Fruit fly (Drosophila melanogaster) whole organism, prepupa: ENCODE measurements around the gene Jarid2.

Experiments
- CG11902 ChIP-seq: fragments of 200-800 bp; sonication (Bioruptor generic); optimal IDR thresholded peaks from 3 replicates; lab custom pipeline; 2016; ENCODE audit warnings: missing biosample characterization, missing genetic modification characterization
- eg ChIP-seq: fragments of 200-800 bp; sonication (Bioruptor generic); IDR thresholded peaks from 3 replicates; pipeline ENCODE4 v1.3.6; 2022; ENCODE audit warnings: missing biosample characterization, missing genetic modification characterization

DNA sequence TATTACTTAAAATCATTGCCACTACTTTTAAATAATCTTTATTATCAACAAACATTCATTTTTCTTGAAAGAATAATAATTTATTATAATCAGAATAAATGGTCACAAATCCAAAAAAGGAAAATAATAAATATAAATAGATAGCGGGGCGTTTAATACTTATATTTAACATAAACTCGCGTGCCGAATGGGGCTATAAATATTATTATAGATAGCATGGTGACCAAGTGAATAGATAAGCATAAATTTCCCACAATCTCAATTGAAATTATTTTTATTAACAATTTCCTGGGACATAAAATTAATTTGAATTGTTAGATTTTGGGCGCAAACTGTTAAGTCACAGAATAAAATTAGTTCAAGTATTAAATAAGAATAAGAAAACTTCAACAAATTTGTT, 29.6 kb downstream of the Jarid2 start:
- no peak for TF ChIP-seq CG11902
- no peak for TF ChIP-seq eg (GFP tag; lab: Robert Waterston, UW)
